Worm (Caenorhabditis elegans) whole organism, L1 larva: ENCODE results near the gene mcat-1.

Experiments used
- blmp-1 ChIP-seq: fragments of 150-350 bp; optimal IDR thresholded peaks from 2 replicates; lab custom pipeline; 2014; ENCODE audit warnings: missing biosample characterization, missing genetic modification characterization
- nhr-85 ChIP-seq: sonication (generic microtip); peaks from one replicate; lab custom pipeline; 2016; ENCODE audit warnings: missing genetic modification characterization, inconsistent platforms, missing compliant biosample characterization

mcat-1 gene

ce11 chrII:39437-39836, 51.9 kb downstream of the mcat-1 start, which contains the start of gene spp-24:
Gene spp-24 (minus strand): TSS chrII:39537.
- peak; percentile 61 for TF ChIP-seq nhr-85
- TF ChIP-seq blmp-1 (tag; lab: Kevin White, UChicago), result no peak
